Worm (Caenorhabditis elegans): ENCODE measurements around the gene C24A3.9.

DNA sequence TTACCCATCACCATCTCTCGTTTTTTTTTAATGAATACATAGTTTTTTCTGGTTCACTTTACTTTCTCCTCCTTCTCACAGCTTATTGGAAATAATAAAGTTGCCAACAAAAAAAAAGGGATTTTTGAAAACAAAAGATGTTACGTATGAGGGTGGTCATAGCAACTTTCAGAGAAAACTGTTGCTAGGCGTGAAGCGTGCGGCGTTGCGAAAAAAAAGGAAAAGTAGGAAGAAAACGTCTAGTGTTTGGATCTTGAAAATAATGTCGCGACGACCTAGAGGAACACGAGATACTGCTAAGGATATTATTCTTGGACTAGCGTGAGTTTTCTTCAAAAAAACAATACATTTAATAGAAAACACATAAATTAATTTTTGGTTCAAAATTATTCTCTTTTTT is 11.5 kb downstream of the C24A3.9 start, which contains the start of gene C24A3.1:
- TF ChIP-seq elt-3 (tag; optimal IDR thresholded peaks at IDR 0.05), result no peak
- TF ChIP-seq unc-62 (GFP tag; optimal IDR thresholded peaks at IDR 0.05), result no peak
- no peak for TF ChIP-seq ama-1 (optimal IDR thresholded peaks at IDR 0.05)
- no peak for TF ChIP-seq efl-1 (optimal IDR thresholded peaks at IDR 0.05)
- no peak for TF ChIP-seq efl-1 (GFP tag; optimal IDR thresholded peaks at IDR 0.05 in 1 of 2)

All from whole organism, L1 larva.